Fruit fly (Drosophila melanogaster) whole organism, wandering third instar larva: ENCODE measurements around the gene shv.

Experiments
- Abd-B ChIP-seq: fragments of >200 bp; optimal IDR thresholded peaks from 2 replicates; lab custom pipeline; 2017; ENCODE audit warnings: missing biosample characterization, missing genetic modification characterization
- Dfd ChIP-seq: fragments of >200 bp; optimal IDR thresholded peaks from 2 replicates; lab custom pipeline; 2017; ENCODE audit warnings: missing biosample characterization, missing genetic modification characterization
- GATAd ChIP-seq: sonication (Bioruptor generic); optimal IDR thresholded peaks from 2 replicates; lab custom pipeline; 2016; ENCODE audit warnings: missing biosample characterization, missing genetic modification characterization
- Hr78 ChIP-seq: fragments of >200 bp; optimal IDR thresholded peaks from 2 replicates; lab custom pipeline; 2017; ENCODE audit warnings: missing biosample characterization, missing genetic modification characterization
- Vsx2 ChIP-seq: fragments of 200-300, 225-300 bp; sonication (Bioruptor generic); optimal IDR thresholded peaks from 2 replicates; lab custom pipeline; 2018; ENCODE audit warnings: missing biosample characterization, missing genetic modification characterization; ENCODE audit not compliant: partially characterized antibody
- brk ChIP-seq: fragments of 200-800 bp; sonication (Bioruptor generic); optimal IDR thresholded peaks from 2 replicates; lab custom pipeline; 2016; ENCODE audit warnings: missing biosample characterization, mild to moderate bottlenecking, missing genetic modification characterization
- dsf ChIP-seq: sonication (Bioruptor generic); optimal IDR thresholded peaks from 2 replicates; lab custom pipeline; 2016; ENCODE audit warnings: missing biosample characterization, missing genetic modification characterization, borderline replicate concordance
- h ChIP-seq: fragments of 200-800 bp; sonication (Bioruptor generic); optimal IDR thresholded peaks from 3 replicates; lab custom pipeline; 2016; ENCODE audit warnings: missing biosample characterization, mild to moderate bottlenecking, missing genetic modification characterization
- lola ChIP-seq: fragments of >200 bp; optimal IDR thresholded peaks from 2 replicates; lab custom pipeline; 2017; ENCODE audit warnings: missing biosample characterization, missing genetic modification characterization
- pan ChIP-seq: fragments of >200 bp; optimal IDR thresholded peaks from 2 replicates; lab custom pipeline; 2017
- sv ChIP-seq: fragments of 200-800 bp; sonication (Bioruptor generic); optimal IDR thresholded peaks from 3 replicates; lab custom pipeline; 2016; ENCODE audit warnings: missing biosample characterization, missing genetic modification characterization
- tai ChIP-seq: sonication (Bioruptor generic); optimal IDR thresholded peaks from 2 replicates; lab custom pipeline; 2016; ENCODE audit warnings: missing biosample characterization, missing genetic modification characterization

- TF ChIP-seq GATAd (no peak), brk (no peak), pan (lab: Kevin White, UChicago) (no peak), Vsx2 (GFP tag; lab: Kevin White, UChicago) (no peak), tai (no peak), h (GFP tag; lab: Kevin White, UChicago) (no peak), dsf (GFP tag; lab: Kevin White, UChicago) (no peak), Dfd (GFP tag; lab: Kevin White, UChicago) (no peak), sv (GFP tag; lab: Kevin White, UChicago) (no peak), lola (no peak), Hr78 (GFP tag; lab: Kevin White, UChicago) (no peak), Abd-B (GFP tag; lab: Kevin White, UChicago) (no peak)
Observed at dm6 chr2L:498474-498821, 45.5 kb downstream of the shv start.
